Worm (Caenorhabditis elegans) whole organism, midembryonic: ENCODE results near the gene srg-45.

Experiments used
- cog-1 ChIP-seq: sonication (generic microtip); optimal IDR thresholded peaks from 2 replicates; lab custom pipeline; 2016; ENCODE audit warnings: missing genetic modification characterization, missing compliant biosample characterization
- ref-1 ChIP-seq: fragments of 200-800 bp; sonication (Bioruptor generic); conservative IDR thresholded peaks from 2 replicates; pipeline ENCODE4 v1.3.6; 2022; ENCODE audit warnings: missing genetic modification reagents, missing genetic modification characterization, missing compliant biosample characterization
- tab-1 ChIP-seq: fragments of 200-800 bp; sonication (Bioruptor generic); IDR thresholded peaks from 2 replicates; pipeline ENCODE4 v1.3.6; 2022; ENCODE audit warnings: missing genetic modification characterization, missing compliant biosample characterization
- ztf-29 ChIP-seq: fragments of 200-800 bp; sonication (Bioruptor generic); IDR thresholded peaks from 2 replicates; pipeline ENCODE4 v1.3.6; 2022; ENCODE audit warnings: missing genetic modification reagents, missing genetic modification characterization, missing compliant biosample characterization

DNA sequence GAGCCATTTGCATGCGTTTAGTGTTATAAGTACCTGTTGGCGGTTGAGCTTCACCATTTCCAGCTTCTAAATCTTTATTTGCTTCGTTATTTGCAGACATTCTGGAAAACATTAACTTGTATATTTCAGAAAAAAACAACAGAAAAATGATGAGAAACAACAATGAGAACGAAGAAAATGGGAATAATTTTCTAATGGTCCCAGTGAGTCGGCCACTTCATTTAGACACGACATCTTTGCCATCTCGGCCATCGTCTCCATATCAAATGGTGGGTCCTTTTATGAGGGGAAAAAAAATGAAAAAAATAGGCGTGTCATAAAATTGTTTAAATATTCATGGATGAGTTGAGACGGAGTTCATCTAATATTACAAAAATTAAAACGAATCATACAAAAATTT lies 38.5 kb downstream of the srg-45 start, which contains the start of gene snb-2:
- no peak for TF ChIP-seq tab-1 (GFP tag; lab: Robert Waterston, UW)
- TF ChIP-seq ztf-29 (GFP tag; lab: Robert Waterston, UW), result no peak
- no peak for TF ChIP-seq ref-1
- TF ChIP-seq cog-1 (tag; lab: Kevin White, UChicago), result no peak
